Fruit fly (Drosophila melanogaster) whole organism, prepupa: ENCODE results near the gene CG9547.
A peak's percentile ranks its signal among the peaks of the same experiment; 100 is the strongest.

Experiments
- Blimp-1 ChIP-seq: fragments of 200-800 bp; sonication (Bioruptor generic); optimal IDR thresholded peaks from 3 replicates; lab custom pipeline; 2017; ENCODE audit warnings: missing biosample characterization, missing genetic modification characterization, mild to moderate bottlenecking, moderate library complexity, missing genetic modification reagents
- CG10669 ChIP-seq: fragments of 200-800 bp; sonication (Bioruptor generic); optimal IDR thresholded peaks from 3 replicates; lab custom pipeline; 2018; ENCODE audit warnings: missing biosample characterization, mild to moderate bottlenecking, missing genetic modification characterization, moderate library complexity
- CG11294 ChIP-seq: fragments of 200-800 bp; sonication (Bioruptor generic); IDR thresholded peaks from 2 replicates; pipeline ENCODE4 v1.3.6; 2022; ENCODE audit warnings: missing biosample characterization, missing genetic modification characterization
- CG11762 ChIP-seq: fragments of 200-800 bp; sonication (Bioruptor generic); optimal IDR thresholded peaks from 3 replicates; lab custom pipeline; 2016; ENCODE audit warnings: missing biosample characterization, missing genetic modification characterization; ENCODE audit not compliant: insufficient read depth
- CG11902 ChIP-seq: fragments of 200-800 bp; sonication (Bioruptor generic); optimal IDR thresholded peaks from 3 replicates; lab custom pipeline; 2016; ENCODE audit warnings: missing biosample characterization, missing genetic modification characterization
- CG15336 ChIP-seq: fragments of 200-800 bp; sonication (Bioruptor generic); IDR thresholded peaks from 2 replicates; pipeline ENCODE4 v1.3.6; 2022; ENCODE audit warnings: missing biosample characterization, missing genetic modification characterization
- CG16779 ChIP-seq: fragments of 200-800 bp; sonication (Bioruptor generic); optimal IDR thresholded peaks from 3 replicates; lab custom pipeline; 2017; ENCODE audit warnings: missing biosample characterization, mild to moderate bottlenecking, missing genetic modification characterization
- CG3032 ChIP-seq: fragments of 200-800 bp; optimal IDR thresholded peaks from 2 replicates; lab custom pipeline; 2019; ENCODE audit warnings: missing biosample characterization, mild to moderate bottlenecking, missing genetic modification characterization, moderate library complexity
- CG31627 ChIP-seq: fragments of 200-800 bp; sonication (Bioruptor generic); optimal IDR thresholded peaks from 3 replicates; lab custom pipeline; 2016; ENCODE audit warnings: missing biosample characterization, missing genetic modification characterization
- CG34406 ChIP-seq: fragments of 200-800 bp; sonication (Bioruptor generic); optimal IDR thresholded peaks from 3 replicates; lab custom pipeline; 2016; ENCODE audit warnings: missing biosample characterization, missing genetic modification characterization
- CG3919 ChIP-seq: fragments of 200-800 bp; sonication (Bioruptor generic); optimal IDR thresholded peaks from 3 replicates; lab custom pipeline; 2016; ENCODE audit warnings: missing biosample characterization, missing genetic modification characterization
- CG4318 ChIP-seq: fragments of 200-800 bp; sonication (Bioruptor generic); optimal IDR thresholded peaks from 3 replicates; lab custom pipeline; 2017; ENCODE audit warnings: missing biosample characterization, mild to moderate bottlenecking, missing genetic modification characterization
- CG6792 ChIP-seq: fragments of 200-800 bp; sonication (Bioruptor generic); optimal IDR thresholded peaks from 3 replicates; lab custom pipeline; 2016; ENCODE audit warnings: missing biosample characterization, missing genetic modification characterization
- CG7368 ChIP-seq: fragments of 200-800 bp; sonication (Bioruptor generic); optimal IDR thresholded peaks from 3 replicates; lab custom pipeline; 2016; ENCODE audit warnings: missing biosample characterization, missing genetic modification characterization
- CG8119 ChIP-seq: fragments of 200-800 bp; sonication (Bioruptor generic); IDR thresholded peaks from 3 replicates; pipeline ENCODE4 v1.3.6; 2022; ENCODE audit warnings: missing biosample characterization, missing genetic modification characterization
- Eip75B ChIP-seq: fragments of 200-800 bp; sonication (Bioruptor generic); optimal IDR thresholded peaks from 3 replicates; lab custom pipeline; 2016; ENCODE audit warnings: missing biosample characterization, missing genetic modification characterization
- Eip78C ChIP-seq: fragments of 200-800 bp; sonication (Bioruptor generic); peaks from one replicate; lab custom pipeline; 2016; ENCODE audit warnings: missing biosample characterization, missing genetic modification characterization
- Eip93F ChIP-seq: fragments of 200-800 bp; sonication (Bioruptor generic); optimal IDR thresholded peaks from 2 replicates; lab custom pipeline; 2016; ENCODE audit warnings: missing biosample characterization, mild to moderate bottlenecking, missing genetic modification characterization
- Hr38 ChIP-seq: sonication (Bioruptor generic); optimal IDR thresholded peaks from 2 replicates; lab custom pipeline; 2016; ENCODE audit warnings: missing biosample characterization, missing genetic modification characterization
- Hr39 ChIP-seq: fragments of 200-800 bp; sonication (Bioruptor generic); optimal IDR thresholded peaks from 2 replicates; lab custom pipeline; 2016; ENCODE audit warnings: missing biosample characterization, missing genetic modification characterization
- Hr4 ChIP-seq: fragments of 200-800 bp; sonication (Bioruptor generic); optimal IDR thresholded peaks from 3 replicates; lab custom pipeline; 2016; ENCODE audit warnings: missing biosample characterization, missing genetic modification characterization
- Lpt ChIP-seq: fragments of 200-800 bp; sonication (Bioruptor generic); optimal IDR thresholded peaks from 3 replicates; lab custom pipeline; 2016; ENCODE audit warnings: missing biosample characterization, missing genetic modification characterization
- Sox14 ChIP-seq: fragments of 200-800 bp; sonication (Bioruptor generic); optimal IDR thresholded peaks from 3 replicates; lab custom pipeline; 2016; ENCODE audit warnings: missing biosample characterization, missing genetic modification characterization
- achi ChIP-seq: fragments of 200-800 bp; sonication (Bioruptor generic); optimal IDR thresholded peaks from 3 replicates; lab custom pipeline; 2016; ENCODE audit warnings: missing biosample characterization, missing genetic modification characterization
- acj6 ChIP-seq: fragments of 200-800 bp; sonication (Bioruptor generic); optimal IDR thresholded peaks from 3 replicates; lab custom pipeline; 2016; ENCODE audit warnings: missing biosample characterization, missing genetic modification characterization
- cyc ChIP-seq: fragments of 200-800 bp; sonication (Bioruptor generic); optimal IDR thresholded peaks from 3 replicates; lab custom pipeline; 2016; ENCODE audit warnings: missing biosample characterization, missing genetic modification characterization
- dac ChIP-seq: fragments of 200-800 bp; sonication (Bioruptor generic); optimal IDR thresholded peaks from 2 replicates; lab custom pipeline; 2017; ENCODE audit warnings: missing biosample characterization, mild to moderate bottlenecking, missing genetic modification characterization
- eg ChIP-seq: fragments of 200-800 bp; sonication (Bioruptor generic); IDR thresholded peaks from 3 replicates; pipeline ENCODE4 v1.3.6; 2022; ENCODE audit warnings: missing biosample characterization, missing genetic modification characterization
- esn ChIP-seq: fragments of 200-800 bp; sonication (Bioruptor generic); optimal IDR thresholded peaks from 2 replicates; lab custom pipeline; 2016; ENCODE audit warnings: missing biosample characterization, mild to moderate bottlenecking, missing genetic modification characterization, moderate library complexity
- fd85E ChIP-seq: fragments of 200-800 bp; sonication (Bioruptor generic); optimal IDR thresholded peaks from 3 replicates; lab custom pipeline; 2016; ENCODE audit warnings: missing biosample characterization, missing genetic modification characterization
- fkh ChIP-seq: fragments of 200-800 bp; sonication (Bioruptor generic); optimal IDR thresholded peaks from 3 replicates; lab custom pipeline; 2017; ENCODE audit warnings: missing biosample characterization, mild to moderate bottlenecking, missing genetic modification characterization, moderate library complexity
- lz ChIP-seq: fragments of 200-800 bp; sonication (Bioruptor generic); optimal IDR thresholded peaks from 3 replicates; lab custom pipeline; 2016; ENCODE audit warnings: missing biosample characterization, missing genetic modification characterization
- net ChIP-seq: fragments of 200-800 bp; sonication (Bioruptor generic); optimal IDR thresholded peaks from 3 replicates; lab custom pipeline; 2016; ENCODE audit warnings: missing biosample characterization, missing genetic modification characterization
- pdm3 ChIP-seq: fragments of 200-800 bp; sonication (Bioruptor generic); optimal IDR thresholded peaks from 3 replicates; lab custom pipeline; 2016; ENCODE audit warnings: missing biosample characterization, missing genetic modification characterization
- salr ChIP-seq, 2 experiments: fragments of 200-800 bp; sonication (Bioruptor generic); optimal IDR thresholded peaks; 3 replicates each; lab custom pipeline; 2016 to 2018; ENCODE audit warnings: missing biosample characterization in 2 of 2, missing genetic modification characterization in 2 of 2, mild to moderate bottlenecking in 1 of 2
- ss ChIP-seq, 2 experiments: fragments of 200-800 bp; sonication (Bioruptor generic); optimal IDR thresholded peaks; 2 replicates in 1 of 2; 3 replicates in 1 of 2; lab custom pipeline; 2017 to 2018; ENCODE audit warnings: mild to moderate bottlenecking in 2 of 2, missing biosample characterization in 2 of 2, missing genetic modification characterization in 2 of 2, moderate library complexity in 1 of 2
- svp ChIP-seq: fragments of 200-800 bp; sonication (Bioruptor generic); peaks from one replicate; lab custom pipeline; 2016; ENCODE audit warnings: missing biosample characterization, missing genetic modification characterization
- topi ChIP-seq: fragments of 200-800 bp; sonication (Bioruptor generic); optimal IDR thresholded peaks from 3 replicates; lab custom pipeline; 2016; ENCODE audit warnings: missing biosample characterization, missing genetic modification characterization
- vri ChIP-seq: fragments of 200-800 bp; sonication (Bioruptor generic); optimal IDR thresholded peaks from 3 replicates; lab custom pipeline; 2016; ENCODE audit warnings: missing biosample characterization, mild to moderate bottlenecking, missing genetic modification characterization

CG9547 gene

dm6 chr2L:6494405-6494816, at the start of gene CG9547 (continued):
- no peak for TF ChIP-seq topi (GFP tag; lab: Kevin White, UChicago)
- no peak for TF ChIP-seq pdm3 (GFP tag; lab: Kevin White, UChicago)
- TF ChIP-seq CG4318 (GFP tag; lab: Kevin White, UChicago) = no peak
- peak; percentile 53 for TF ChIP-seq Eip78C
- no peak for TF ChIP-seq Blimp-1
- TF ChIP-seq esn = peak; percentile 17
- TF ChIP-seq net (GFP tag; lab: Kevin White, UChicago) = peak; percentile 11
- TF ChIP-seq, all 60 proteins: peak for 13

- TF ChIP-seq cyc (GFP tag; lab: Kevin White, UChicago) (no peak), Eip75B (no peak), dac (GFP tag; lab: Kevin White, UChicago) (no peak), CG11902 (no peak), CG7368 (GFP tag; lab: Kevin White, UChicago) (no peak), CG34406 (GFP tag; lab: Kevin White, UChicago) (no peak), vri (GFP tag; lab: Kevin White, UChicago) (no peak), CG6792 (no peak), CG4318 (GFP tag; lab: Kevin White, UChicago) (no peak), svp (GFP tag; lab: Kevin White, UChicago) (peak; percentile 33), CG15336 (no peak), eg (GFP tag; lab: Robert Waterston, UW) (no peak), Eip78C (peak; percentile 9), ss (GFP tag; optimal IDR thresholded peaks at IDR 0.05; lab: Kevin White, UChicago) (no peak), achi (GFP tag; lab: Kevin White, UChicago) (no peak)
These were observed 45.5 kb upstream of the CG9547 start for dm6 chr2L:6539623-6540381.

DNA sequence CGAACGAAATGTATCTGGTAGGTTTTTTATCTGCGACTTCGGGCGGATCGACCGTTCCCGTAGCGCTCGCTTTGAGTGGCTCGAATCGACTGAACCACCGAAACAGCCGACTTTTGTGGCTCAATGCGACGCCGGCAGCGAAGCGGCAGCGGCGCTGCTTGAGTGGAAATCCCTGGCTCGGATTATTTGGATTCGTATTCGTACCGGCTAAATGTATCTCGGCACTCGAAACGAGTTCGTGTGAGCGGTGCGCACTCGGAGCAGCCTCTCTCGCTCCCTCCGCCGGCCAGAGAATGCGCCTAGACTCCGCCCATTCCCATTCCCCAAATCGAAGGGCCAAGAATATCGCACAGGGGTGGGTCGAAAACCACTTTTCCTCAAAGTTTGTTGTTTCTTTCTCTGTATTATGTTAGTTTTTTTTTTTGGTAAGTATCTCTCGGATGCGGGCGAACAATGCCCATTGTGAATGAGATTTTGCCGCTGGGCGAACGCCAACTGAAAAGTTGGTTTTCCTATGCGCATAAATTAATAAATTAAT, 41.8 kb upstream of the CG9547 start:
- TF ChIP-seq CG7368 (GFP tag; lab: Kevin White, UChicago) = no peak
- no peak for TF ChIP-seq Hr4
- no peak for TF ChIP-seq Eip93F (GFP tag; lab: Kevin White, UChicago)
- no peak for TF ChIP-seq esn
- no peak for TF ChIP-seq CG3919
- no peak for TF ChIP-seq fkh (GFP tag; lab: Kevin White, UChicago)
- no peak for TF ChIP-seq Blimp-1
- peak; percentile 63 for TF ChIP-seq svp (GFP tag; lab: Kevin White, UChicago)
- TF ChIP-seq CG10669 (GFP tag; lab: Kevin White, UChicago) = no peak
- no peak for TF ChIP-seq topi (GFP tag; lab: Kevin White, UChicago)
- TF ChIP-seq salr (GFP tag; optimal IDR thresholded peaks at IDR 0.05; lab: Kevin White, UChicago) = no peak
- peak in 1 of 2 experiments; percentile 32 for TF ChIP-seq ss (GFP tag; optimal IDR thresholded peaks at IDR 0.05; lab: Kevin White, UChicago)
- TF ChIP-seq fd85E = no peak
- TF ChIP-seq CG8119 (GFP tag; lab: Robert Waterston, UW) = no peak
- peak; percentile 27; the same call in 1 of the 3 replicates for TF ChIP-seq eg (GFP tag; lab: Robert Waterston, UW)
- no peak for TF ChIP-seq acj6 (GFP tag; lab: Kevin White, UChicago)

DNA sequence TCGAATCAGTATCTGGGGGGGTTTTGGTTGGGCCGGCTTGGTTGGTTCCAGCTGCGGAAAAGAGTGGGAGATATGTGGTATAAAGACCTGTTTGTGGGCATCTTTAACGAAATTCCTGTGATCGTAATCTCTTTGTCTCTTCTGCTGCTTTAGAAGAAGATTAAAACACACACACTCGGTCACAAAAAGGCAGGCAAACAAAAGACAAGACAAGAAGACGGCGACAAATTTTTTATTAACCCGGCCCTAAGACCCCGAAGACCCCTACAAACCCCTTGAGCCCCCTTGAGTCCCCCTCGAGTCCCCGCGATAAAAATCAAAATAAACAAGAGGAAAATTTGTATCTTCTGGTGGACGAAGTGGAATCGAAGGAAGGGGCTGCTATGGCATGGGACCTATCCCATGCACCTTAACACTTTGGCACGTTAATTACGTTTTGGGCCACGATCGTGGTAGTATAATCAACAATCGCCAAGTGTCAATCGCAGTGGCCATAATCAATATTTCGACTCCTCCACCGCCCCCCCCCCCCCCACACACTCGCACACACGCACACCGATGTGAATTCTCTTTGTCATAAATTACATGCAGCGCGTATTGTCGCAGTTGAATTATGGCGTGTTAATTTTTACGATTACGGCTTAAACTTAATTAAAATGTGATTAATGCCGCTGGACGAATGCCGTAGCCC, 39.9 kb upstream of the CG9547 start:
- TF ChIP-seq CG16779 (tag; lab: Kevin White, UChicago) (no peak), Eip93F (GFP tag; lab: Kevin White, UChicago) (no peak), CG11294 (GFP tag; lab: Robert Waterston, UW) (no peak), acj6 (GFP tag; lab: Kevin White, UChicago) (no peak), Lpt (GFP tag; lab: Kevin White, UChicago) (no peak), CG34406 (GFP tag; lab: Kevin White, UChicago) (no peak), CG11762 (GFP tag; lab: Kevin White, UChicago) (no peak), fkh (GFP tag; lab: Kevin White, UChicago) (peak; percentile 55), CG10669 (GFP tag; lab: Kevin White, UChicago) (no peak), CG3032 (no peak), pdm3 (GFP tag; lab: Kevin White, UChicago) (no peak), Hr39 (GFP tag; lab: Kevin White, UChicago) (no peak), CG31627 (GFP tag; lab: Kevin White, UChicago) (no peak), lz (GFP tag; lab: Kevin White, UChicago) (no peak), Sox14 (GFP tag; lab: Kevin White, UChicago) (no peak), ss (GFP tag; optimal IDR thresholded peaks at IDR 0.05; lab: Kevin White, UChicago) (peak in 1 of 2 experiments; percentile 52), Hr38 (GFP tag; lab: Kevin White, UChicago) (no peak)
